Fruit fly (Drosophila melanogaster): ENCODE results near the gene CG42674.

Gene CG42674

dm6 chr3L:20182799-20183198 is 15.3 kb downstream of the CG42674 start:
- TF ChIP-seq CG32264 (GFP tag; optimal IDR thresholded peaks at IDR 0.05) (no peak), Abd-B (GFP tag; optimal IDR thresholded peaks at IDR 0.05) (no peak), Dfd (GFP tag; optimal IDR thresholded peaks at IDR 0.05) (peak; percentile 71), woc (GFP tag; optimal IDR thresholded peaks at IDR 0.05) (no peak), fru (GFP tag; optimal IDR thresholded peaks at IDR 0.05) (no peak), N (GFP tag; optimal IDR thresholded peaks at IDR 0.05) (no peak), Jra (GFP tag; optimal IDR thresholded peaks at IDR 0.05) (no peak)

DNA sequence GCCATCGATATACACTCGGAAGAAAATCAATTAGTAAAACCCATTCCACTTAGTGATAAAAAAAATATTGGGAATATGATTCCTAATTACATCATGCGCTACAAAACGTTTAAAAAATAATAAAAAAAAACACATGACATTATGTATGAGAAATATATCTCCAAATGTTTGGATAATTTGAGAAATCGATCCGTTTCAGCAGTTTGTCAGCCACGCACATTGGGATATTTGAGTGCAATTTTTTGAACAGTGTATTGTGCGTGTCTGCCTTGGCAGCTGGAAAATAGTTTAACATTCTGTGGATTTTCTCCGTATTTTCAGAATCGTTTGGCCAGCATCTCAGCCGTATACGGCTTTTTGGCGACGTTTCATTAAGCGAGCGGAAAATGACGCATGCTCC is 20.0 kb downstream of the CG42674 start:
- TF ChIP-seq Abd-B (GFP tag; optimal IDR thresholded peaks at IDR 0.05) (no peak), foxo (GFP tag; optimal IDR thresholded peaks at IDR 0.05) (no peak), fru (GFP tag; optimal IDR thresholded peaks at IDR 0.05) (no peak), GATAd (GFP tag; optimal IDR thresholded peaks at IDR 0.05) (no peak)

DNA sequence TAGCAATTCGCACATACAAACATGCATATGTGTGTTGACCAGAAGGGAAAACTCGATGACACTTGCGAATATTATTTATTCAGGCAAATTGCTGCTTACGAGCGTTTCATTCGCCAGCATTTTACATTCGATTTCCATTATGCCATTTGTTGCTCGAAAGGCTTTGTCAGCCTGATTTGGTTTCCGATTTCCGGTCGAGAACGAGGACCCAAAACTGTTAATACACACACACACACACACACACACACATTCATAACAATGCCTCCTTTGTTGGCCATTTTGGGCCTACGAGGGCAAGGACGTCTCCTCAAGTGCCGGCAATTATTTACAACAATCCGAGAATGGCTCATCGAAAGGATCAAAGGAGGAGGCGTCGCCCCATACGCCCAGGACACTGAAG is 20.4 kb downstream of the CG42674 start:
- peak; percentile 86 for TF ChIP-seq Dfd (GFP tag; optimal IDR thresholded peaks at IDR 0.05)
- TF ChIP-seq pan (optimal IDR thresholded peaks at IDR 0.05), result no peak
- no peak for TF ChIP-seq Abd-B (GFP tag; optimal IDR thresholded peaks at IDR 0.05)
- TF ChIP-seq CG9705 (GFP tag; optimal IDR thresholded peaks at IDR 0.05), result no peak
- TF ChIP-seq Sp1 (GFP tag; optimal IDR thresholded peaks at IDR 0.05), result no peak
- TF ChIP-seq rgr (GFP tag; optimal IDR thresholded peaks at IDR 0.05), result no peak
- TF ChIP-seq ey (GFP tag; optimal IDR thresholded peaks at IDR 0.05), result no peak

dm6 chr3L:20168152-20168551 is 30.0 kb downstream of the CG42674 start:
- no peak for TF ChIP-seq Vsx2 (GFP tag; optimal IDR thresholded peaks at IDR 0.05; ENCODE audit: partially characterized antibody)
- TF ChIP-seq GATAd (GFP tag; optimal IDR thresholded peaks at IDR 0.05), result no peak
- TF ChIP-seq h (GFP tag; optimal IDR thresholded peaks at IDR 0.05), result peak; percentile 54
- TF ChIP-seq HLH106 (tag; optimal IDR thresholded peaks at IDR 0.05), result peak; percentile 30
- no peak for TF ChIP-seq tai (GFP tag; optimal IDR thresholded peaks at IDR 0.05)
- TF ChIP-seq CrebA (GFP tag; optimal IDR thresholded peaks at IDR 0.05; ENCODE audit: borderline replicate concordance), result no peak
- TF ChIP-seq rgr (GFP tag; optimal IDR thresholded peaks at IDR 0.05), result peak; percentile 20
- no peak for TF ChIP-seq jim (GFP tag; optimal IDR thresholded peaks at IDR 0.05)
- TF ChIP-seq Hr78 (GFP tag; optimal IDR thresholded peaks at IDR 0.05), result no peak
- no peak for TF ChIP-seq Mio (GFP tag; optimal IDR thresholded peaks at IDR 0.05)
- no peak for TF ChIP-seq dmrt93B (GFP tag; optimal IDR thresholded peaks at IDR 0.05)
- no peak for TF ChIP-seq Sp1 (GFP tag; optimal IDR thresholded peaks at IDR 0.05)
- TF ChIP-seq Jra (GFP tag; optimal IDR thresholded peaks at IDR 0.05), result no peak
- TF ChIP-seq fru (GFP tag; optimal IDR thresholded peaks at IDR 0.05), result peak; percentile 47
- no peak for TF ChIP-seq sage (GFP tag; optimal IDR thresholded peaks at IDR 0.05)
- no peak for TF ChIP-seq Hr83 (GFP tag; optimal IDR thresholded peaks at IDR 0.05; ENCODE audit: poor library complexity, severe bottlenecking)
- TF ChIP-seq woc (GFP tag; optimal IDR thresholded peaks at IDR 0.05), result peak; percentile 45
- no peak for TF ChIP-seq Hnf4 (GFP tag; optimal IDR thresholded peaks at IDR 0.05)
- TF ChIP-seq foxo (GFP tag; optimal IDR thresholded peaks at IDR 0.05), result peak in 1 of 2 experiments; percentile 50
- TF ChIP-seq CG9705 (GFP tag; optimal IDR thresholded peaks at IDR 0.05), result no peak
- TF ChIP-seq ey (GFP tag; optimal IDR thresholded peaks at IDR 0.05), result peak; percentile 42
- no peak for TF ChIP-seq psq (GFP tag; optimal IDR thresholded peaks at IDR 0.05)
- TF ChIP-seq OdsH (GFP tag; optimal IDR thresholded peaks at IDR 0.05), result peak; percentile 53
- no peak for TF ChIP-seq dsf (GFP tag; optimal IDR thresholded peaks at IDR 0.05; ENCODE audit: borderline replicate concordance)
- TF ChIP-seq pan (optimal IDR thresholded peaks at IDR 0.05), result no peak
- TF ChIP-seq Myc (optimal IDR thresholded peaks at IDR 0.05), result no peak
- TF ChIP-seq lola (GFP tag; optimal IDR thresholded peaks at IDR 0.05), result no peak
- no peak for TF ChIP-seq N (GFP tag; optimal IDR thresholded peaks at IDR 0.05)
- no peak for TF ChIP-seq dl (GFP tag; optimal IDR thresholded peaks at IDR 0.05; ENCODE audit: insufficient read depth in 1 of 2, partially characterized antibody in 2 of 2)
- no peak for TF ChIP-seq usp (GFP tag; optimal IDR thresholded peaks at IDR 0.05)
- no peak for TF ChIP-seq sv (GFP tag; optimal IDR thresholded peaks at IDR 0.05)
- peak; percentile 0 for TF ChIP-seq br (GFP tag; optimal IDR thresholded peaks at IDR 0.05)
- no peak for TF ChIP-seq Abd-B (GFP tag; optimal IDR thresholded peaks at IDR 0.05)
- TF ChIP-seq Dif (GFP tag; optimal IDR thresholded peaks at IDR 0.05; ENCODE audit: partially characterized antibody), result no peak
- TF ChIP-seq Dfd (GFP tag; optimal IDR thresholded peaks at IDR 0.05), result no peak
- TF ChIP-seq Rel (GFP tag; optimal IDR thresholded peaks at IDR 0.05), result no peak
- TF ChIP-seq Rel (tag; optimal IDR thresholded peaks at IDR 0.05), result no peak
- no peak for TF ChIP-seq brk (GFP tag; optimal IDR thresholded peaks at IDR 0.05)
- no peak for TF ChIP-seq CG32264 (GFP tag; optimal IDR thresholded peaks at IDR 0.05)

Data from whole organism, wandering third instar larva.